Worm (Caenorhabditis elegans): ENCODE data around the gene C25E10.17.

- TF ChIP-seq snpc-4 (tag; optimal IDR thresholded peaks at IDR 0.05) (no peak), ces-1 (GFP tag; optimal IDR thresholded peaks at IDR 0.05) (no peak), nhr-12 (tag; optimal IDR thresholded peaks at IDR 0.05) (no peak)
Measured at ce11 chrV:9049271-9049670, 1.9 kb upstream of the C25E10.17 start.
